Fruit fly (Drosophila melanogaster) S2 (cell line): ENCODE data around the gene Lrrk.

Source experiments
- CG8478 ChIP-seq: fragments of >200 bp; optimal IDR thresholded peaks from 2 replicates; lab custom pipeline; 2018
- CTCF ChIP-seq, 2 experiments: fragments of >200 bp; optimal IDR thresholded peaks; 2 replicates each; lab custom pipeline; 2018

- TF ChIP-seq CTCF (optimal IDR thresholded peaks at IDR 0.05; lab: Kevin White, UChicago) (no peak), CG8478 (lab: Kevin White, UChicago) (no peak)
Observed at dm6 chr3R:20595145-20595812, 40.0 kb upstream of the Lrrk start.
